Fruit fly (Drosophila melanogaster): Measurements from ENCODE around the gene CG13933.

CG13933 gene

DNA sequence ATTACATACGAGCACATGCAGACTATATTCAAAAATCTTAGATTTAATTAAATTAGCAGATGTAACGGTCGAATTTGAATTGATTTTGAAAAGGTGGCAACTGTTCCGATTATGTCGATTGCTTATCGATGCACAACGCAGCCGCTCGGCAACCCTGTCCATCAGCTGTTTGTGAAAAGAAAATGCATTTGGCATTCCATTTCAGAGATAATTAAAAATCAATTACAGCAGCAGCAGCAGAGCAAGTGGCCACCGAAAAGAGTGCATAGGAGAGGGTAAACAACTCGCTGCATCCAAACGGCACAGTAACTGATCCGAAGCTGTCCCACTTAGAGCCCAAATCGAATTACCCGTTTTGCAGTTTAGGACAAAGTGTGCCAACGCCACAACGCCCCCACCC, 23.7 kb upstream of the CG13933 start, which contains the start of gene Patj (continued):
- TF ChIP-seq CG31388 (GFP tag; optimal IDR thresholded peaks at IDR 0.05) (no peak), CG1832 (GFP tag; optimal IDR thresholded peaks at IDR 0.05) (no peak), run (tag; optimal IDR thresholded peaks at IDR 0.05) (no peak), CG12744 (GFP tag; optimal IDR thresholded peaks at IDR 0.05) (no peak), sim (GFP tag; IDR thresholded peaks at IDR 0.05) (no peak), pum (GFP tag; optimal IDR thresholded peaks at IDR 0.05) (no peak), E2f1 (GFP tag; IDR thresholded peaks at IDR 0.05) (no peak), bab2 (GFP tag; optimal IDR thresholded peaks at IDR 0.05) (no peak), Aef1 (GFP tag; IDR thresholded peaks at IDR 0.05) (no peak), Dref (GFP tag; IDR thresholded peaks at IDR 0.05) (peak; percentile 79), CG8281 (tag; optimal IDR thresholded peaks at IDR 0.05) (no peak), mam (GFP tag; optimal IDR thresholded peaks at IDR 0.05) (no peak), vvl (GFP tag; IDR thresholded peaks at IDR 0.05) (peak; percentile 28), Jarid2 (GFP tag; optimal IDR thresholded peaks at IDR 0.05) (no peak), cato (GFP tag; optimal IDR thresholded peaks at IDR 0.05; ENCODE audit: borderline replicate concordance) (no peak), peb (GFP tag; IDR thresholded peaks at IDR 0.05) (no peak), CG10147 (GFP tag; optimal IDR thresholded peaks at IDR 0.05) (no peak), YL-1 (GFP tag; optimal IDR thresholded peaks at IDR 0.05) (peak; percentile 56), Dll (GFP tag; IDR thresholded peaks at IDR 0.05; ENCODE audit: partially characterized antibody) (peak; percentile 52; the same call in 3 of the 4 replicates), Dip2 (GFP tag; IDR thresholded peaks at IDR 0.05) (no peak), wdn (GFP tag; IDR thresholded peaks at IDR 0.05) (no peak), CG11504 (tag; optimal IDR thresholded peaks at IDR 0.05) (no peak), tin (GFP tag; optimal IDR thresholded peaks at IDR 0.05) (no peak), sd (tag; optimal IDR thresholded peaks at IDR 0.05) (peak; percentile 93), insv (GFP tag; optimal IDR thresholded peaks at IDR 0.05) (no peak), pnt (GFP tag; optimal IDR thresholded peaks at IDR 0.05) (no peak), CG15601 (tag; optimal IDR thresholded peaks at IDR 0.05) (no peak), tio (GFP tag; optimal IDR thresholded peaks at IDR 0.05) (no peak), GATAe (GFP tag; conservative IDR thresholded peaks at IDR 0.05) (no peak), CG1529 (GFP tag; optimal IDR thresholded peaks at IDR 0.05) (no peak), H15 (GFP tag; IDR thresholded peaks at IDR 0.05) (no peak)

- TF ChIP-seq Blimp-1 (GFP tag; optimal IDR thresholded peaks at IDR 0.05) = no peak
- TF ChIP-seq sens (GFP tag) = peak; percentile 28
These were observed 22.1 kb upstream of the CG13933 start, which contains the start of gene CG12020 for dm6 chr3L:1797005-1797404. Gene CG12020, plus strand, starts transcription at chr3L:1797305.

DNA sequence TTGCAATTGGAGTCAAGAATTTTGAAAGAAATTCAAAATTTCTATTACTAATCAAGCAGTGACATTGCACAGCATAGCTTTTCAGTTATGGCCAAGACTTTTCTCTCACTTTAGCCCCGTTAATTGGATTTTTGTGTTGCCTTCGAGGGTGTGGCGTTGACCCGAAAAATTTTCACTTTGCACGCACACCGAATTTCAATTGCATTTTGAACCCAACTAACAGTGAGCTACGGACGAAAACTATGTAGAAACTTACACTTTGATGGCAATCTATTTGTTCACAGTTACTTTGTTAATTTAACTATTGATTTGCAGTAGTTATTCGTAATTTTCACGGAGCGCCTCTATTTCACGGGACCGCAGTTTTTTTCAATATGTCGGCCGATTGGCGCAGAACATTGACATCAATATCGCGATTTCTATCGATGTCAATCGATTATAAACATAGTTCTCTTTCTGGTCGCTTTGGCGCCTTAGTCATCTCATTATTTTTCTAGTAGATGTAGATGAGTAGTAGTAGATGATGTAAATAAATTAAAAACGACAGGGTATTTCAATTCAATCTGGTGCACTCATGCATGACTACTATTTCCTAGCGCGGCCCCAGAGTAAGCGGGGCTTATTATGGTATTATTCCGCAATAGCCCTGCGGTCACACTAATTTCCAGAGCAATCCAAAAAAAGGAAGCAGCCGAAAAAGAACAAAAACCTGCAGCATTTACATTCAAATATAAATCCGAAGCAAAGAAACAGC, 20.2 kb upstream of the CG13933 start, which contains the start of the genes alpha-Spec, dlt and Cdc37:
alpha-Spec (minus strand) TSS at position 386 of the 754 bp plus-strand sequence.
dlt (minus strand) TSS at position 386 of the 754 bp plus-strand sequence.
Cdc37 (plus strand) TSS at position 450 of the 754 bp plus-strand sequence.
- TF ChIP-seq CG15514 (GFP tag; optimal IDR thresholded peaks at IDR 0.05) (peak; percentile 91), trem (tag; optimal IDR thresholded peaks at IDR 0.05) (peak; percentile 92), CG7839 (tag; optimal IDR thresholded peaks at IDR 0.05) (no peak), tll (GFP tag; optimal IDR thresholded peaks at IDR 0.05) (no peak), CG8089 (GFP tag; optimal IDR thresholded peaks at IDR 0.05) (peak; percentile 9), otp (GFP tag; IDR thresholded peaks at IDR 0.05) (no peak), CG17359 (tag; optimal IDR thresholded peaks at IDR 0.05) (peak; percentile 20), zfh1 (GFP tag; IDR thresholded peaks at IDR 0.05) (peak; percentile 26; the same call in 1 of the 3 replicates), CG2712 (tag; optimal IDR thresholded peaks at IDR 0.05) (peak; percentile 66), Drgx (GFP tag; IDR thresholded peaks at IDR 0.05) (no peak), Oaz (GFP tag; IDR thresholded peaks at IDR 0.05) (no peak), Pdp1 (GFP tag; optimal IDR thresholded peaks at IDR 0.05) (peak in 1 of 2 experiments; percentile 23), E2f1 (GFP tag; IDR thresholded peaks at IDR 0.05) (no peak), CG7928 (GFP tag; optimal IDR thresholded peaks at IDR 0.05) (peak; percentile 34), sug (tag; optimal IDR thresholded peaks at IDR 0.05) (peak; percentile 38), bsh (GFP tag; optimal IDR thresholded peaks at IDR 0.05) (peak; percentile 15 to 58), kni (GFP tag; optimal IDR thresholded peaks at IDR 0.05) (peak; percentile 40)
